Worm (Caenorhabditis elegans) whole organism, young adult: ENCODE data around the gene spp-20.

Experiments used
- B0019.2 ChIP-seq: fragments of 200-800 bp; sonication (Bioruptor generic); conservative IDR thresholded peaks from 2 replicates; pipeline ENCODE4 v1.3.6; 2022; ENCODE audit warnings: missing genetic modification reagents, missing genetic modification characterization, missing compliant biosample characterization
- B0035.1 ChIP-seq: sonication (generic microtip); optimal IDR thresholded peaks from 2 replicates; lab custom pipeline; 2016; ENCODE audit warnings: missing genetic modification characterization, mild to moderate bottlenecking, missing compliant biosample characterization, missing genotype, missing genetic modification reagents
- C17E4.6 ChIP-seq: fragments of 200-800 bp; sonication (Bioruptor generic); IDR thresholded peaks from 2 replicates; pipeline ENCODE4 v1.3.6; 2022; ENCODE audit warnings: missing genetic modification reagents, missing genetic modification characterization, missing compliant biosample characterization
- D2030.7 ChIP-seq: fragments of 200-800 bp; sonication (Bioruptor generic); IDR thresholded peaks from 2 replicates; pipeline ENCODE4 v1.3.6; 2022; ENCODE audit warnings: missing genetic modification reagents, missing genetic modification characterization, missing compliant biosample characterization
- F23B12.7 ChIP-seq: sonication (generic microtip); optimal IDR thresholded peaks from 2 replicates; lab custom pipeline; 2017; ENCODE audit warnings: missing genetic modification characterization, mild to moderate bottlenecking, missing compliant biosample characterization, antibody characterized with exemption, moderate library complexity; ENCODE audit not compliant: insufficient read depth
- F33H1.4 ChIP-seq: fragments of 200-800 bp; sonication (Bioruptor generic); IDR thresholded peaks from 2 replicates; pipeline ENCODE4 v1.3.6; 2022; ENCODE audit warnings: missing genetic modification reagents, missing genetic modification characterization, missing compliant biosample characterization
- F57A8.1 ChIP-seq: fragments of 200-800 bp; sonication (Bioruptor generic); optimal IDR thresholded peaks from 2 replicates; lab custom pipeline; 2018; ENCODE audit warnings: mild to moderate bottlenecking, missing genetic modification characterization, moderate library complexity, missing compliant biosample characterization
- T07F8.4 ChIP-seq: sonication (generic microtip); optimal IDR thresholded peaks from 2 replicates; lab custom pipeline; 2016; ENCODE audit warnings: mild to moderate bottlenecking, missing genetic modification characterization, moderate library complexity, missing compliant biosample characterization
- T26A5.8 ChIP-seq: sonication (generic microtip); optimal IDR thresholded peaks from 2 replicates; lab custom pipeline; 2016; ENCODE audit warnings: missing genetic modification characterization, missing compliant biosample characterization
- Y79H2A.3 ChIP-seq: fragments of 200-800 bp; sonication (Bioruptor generic); conservative IDR thresholded peaks from 2 replicates; pipeline ENCODE4 v1.3.6; 2022; ENCODE audit warnings: missing genetic modification reagents, missing genetic modification characterization, missing compliant biosample characterization
- attf-3 ChIP-seq: fragments of 200-800 bp; sonication (Bioruptor generic); conservative IDR thresholded peaks from 2 replicates; pipeline ENCODE4 v1.3.6; 2022; ENCODE audit warnings: missing genetic modification reagents, missing genetic modification characterization, missing compliant biosample characterization
- cebp-1 ChIP-seq, 2 experiments: fragments of 200-800 bp in 1 of 2; sonication (Bioruptor generic) in 1 of 2; sonication (generic microtip) in 1 of 2; IDR thresholded peaks in 1 of 2; optimal IDR thresholded peaks in 1 of 2; 2 replicates each; pipeline versions ENCODE4 v1.3.6 to Lab custom; 2017 to 2022; ENCODE audit warnings: missing compliant biosample characterization in 2 of 2, missing genetic modification characterization in 2 of 2, mild to moderate bottlenecking in 1 of 2, missing genetic modification reagents in 1 of 2, moderate library complexity in 1 of 2
- ceh-91 ChIP-seq: fragments of 200-800 bp; sonication (Bioruptor generic); IDR thresholded peaks from 2 replicates; pipeline ENCODE4 v1.3.6; 2022; ENCODE audit warnings: missing genetic modification reagents, missing genetic modification characterization, missing compliant biosample characterization
- chd-7 ChIP-seq: sonication (generic microtip); optimal IDR thresholded peaks from 2 replicates; lab custom pipeline; 2016; ENCODE audit warnings: mild to moderate bottlenecking, missing genetic modification characterization, moderate library complexity, missing compliant biosample characterization
- dpff-1 ChIP-seq: sonication (generic microtip); optimal IDR thresholded peaks from 2 replicates; lab custom pipeline; 2017; ENCODE audit warnings: mild to moderate bottlenecking, missing genetic modification characterization, missing compliant biosample characterization
- efl-1 ChIP-seq: fragments of 150-350 bp; optimal IDR thresholded peaks from 2 replicates; lab custom pipeline; 2014; ENCODE audit warnings: missing biosample characterization, missing genetic modification reagents, missing genetic modification characterization
- egl-44 ChIP-seq: fragments of 200-800 bp; sonication (Bioruptor generic); IDR thresholded peaks from 2 replicates; pipeline ENCODE4 v1.3.6; 2022; ENCODE audit warnings: missing genetic modification reagents, missing genetic modification characterization, missing compliant biosample characterization
- ekl-4 ChIP-seq: fragments of 200-800 bp; sonication (Bioruptor generic); IDR thresholded peaks from 2 replicates; pipeline ENCODE4 v1.3.6; 2022; ENCODE audit warnings: missing genetic modification reagents, missing genetic modification characterization, missing compliant biosample characterization
- ets-4 ChIP-seq: fragments of 200-800 bp; sonication (Bioruptor generic); optimal IDR thresholded peaks from 2 replicates; lab custom pipeline; 2018; ENCODE audit warnings: mild to moderate bottlenecking, missing genetic modification characterization, missing compliant biosample characterization
- him-1 ChIP-seq: sonication (generic microtip); optimal IDR thresholded peaks from 2 replicates; lab custom pipeline; 2016; ENCODE audit warnings: missing genotype, missing genetic modification reagents, missing genetic modification characterization, missing compliant biosample characterization
- hlh-12 ChIP-seq: sonication (generic microtip); optimal IDR thresholded peaks from 2 replicates; lab custom pipeline; 2016; ENCODE audit warnings: missing genetic modification characterization, missing compliant biosample characterization
- hmg-1.2 ChIP-seq: fragments of 200-800 bp; sonication (Bioruptor generic); IDR thresholded peaks from 2 replicates; pipeline ENCODE4 v1.3.6; 2022; ENCODE audit warnings: missing genetic modification reagents, missing genetic modification characterization, missing compliant biosample characterization
- hmg-20 ChIP-seq: fragments of 200-800 bp; sonication (Bioruptor generic); IDR thresholded peaks from 2 replicates; pipeline ENCODE4 v1.3.6; 2022; ENCODE audit warnings: missing genetic modification reagents, missing genetic modification characterization, missing compliant biosample characterization
- lag-1 ChIP-seq: fragments of 200-800 bp; sonication (Bioruptor generic); IDR thresholded peaks from 2 replicates; pipeline ENCODE4 v1.3.6; 2022; ENCODE audit warnings: missing genetic modification reagents, missing genetic modification characterization, missing compliant biosample characterization
- let-607 ChIP-seq, 2 experiments: fragments of 200-800 bp in 1 of 2; sonication (Bioruptor generic) in 1 of 2; sonication (generic microtip) in 1 of 2; optimal IDR thresholded peaks; 2 replicates each; lab custom pipeline; 2016 to 2018; ENCODE audit warnings: mild to moderate bottlenecking in 2 of 2, missing compliant biosample characterization in 2 of 2, missing genetic modification characterization in 2 of 2, moderate library complexity in 2 of 2, missing genotype in 1 of 2
- lin-35 ChIP-seq, 3 experiments: fragments of 150-350 bp in 2 of 3; sonication (generic microtip) in 1 of 3; optimal IDR thresholded peaks; 2 replicates each; lab custom pipeline; 2014 to 2018; ENCODE audit warnings: missing biosample characterization in 3 of 3, missing genetic modification characterization in 3 of 3, missing genetic modification reagents in 3 of 3
- lin-40 ChIP-seq: sonication (generic microtip); optimal IDR thresholded peaks from 2 replicates; lab custom pipeline; 2016; ENCODE audit warnings: missing genetic modification characterization, mild to moderate bottlenecking, missing compliant biosample characterization, missing genotype, missing genetic modification reagents
- lin-54 ChIP-seq: fragments of 200-800 bp; sonication (Bioruptor generic); optimal IDR thresholded peaks from 2 replicates; lab custom pipeline; 2018; ENCODE audit warnings: mild to moderate bottlenecking, missing genetic modification characterization, missing compliant biosample characterization
- lsl-1 ChIP-seq: fragments of 200-800 bp; sonication (Bioruptor generic); optimal IDR thresholded peaks from 2 replicates; lab custom pipeline; 2018; ENCODE audit warnings: mild to moderate bottlenecking, missing genetic modification characterization, moderate library complexity, missing compliant biosample characterization
- madf-10 ChIP-seq: sonication (generic microtip); optimal IDR thresholded peaks from 2 replicates; lab custom pipeline; 2016; ENCODE audit warnings: mild to moderate bottlenecking, missing genetic modification characterization, missing compliant biosample characterization
- mcd-1 ChIP-seq: fragments of 200-800 bp; sonication (Bioruptor generic); IDR thresholded peaks from 2 replicates; pipeline ENCODE4 v1.3.6; 2022; ENCODE audit warnings: missing genetic modification reagents, missing genetic modification characterization, missing compliant biosample characterization
- mes-4 ChIP-seq: sonication (generic microtip); optimal IDR thresholded peaks from 2 replicates; lab custom pipeline; 2016; ENCODE audit warnings: missing genotype, missing genetic modification characterization, missing compliant biosample characterization
- mxl-1 ChIP-seq: sonication (generic microtip); optimal IDR thresholded peaks from 2 replicates; lab custom pipeline; 2016; ENCODE audit warnings: missing genetic modification characterization, missing compliant biosample characterization
- pbrm-1 ChIP-seq: fragments of 200-800 bp; sonication (Bioruptor generic); IDR thresholded peaks from 2 replicates; pipeline ENCODE4 v1.3.6; 2022; ENCODE audit warnings: missing genetic modification reagents, missing genetic modification characterization, missing compliant biosample characterization
- rcor-1 ChIP-seq: fragments of 200-800 bp; sonication (Bioruptor generic); IDR thresholded peaks from 2 replicates; pipeline ENCODE4 v1.3.6; 2022; ENCODE audit warnings: missing genetic modification reagents, missing genetic modification characterization, missing compliant biosample characterization
- rec-8 ChIP-seq, 2 experiments: sonication (generic microtip); optimal IDR thresholded peaks; 2 replicates each; lab custom pipeline; 2016; ENCODE audit warnings: mild to moderate bottlenecking in 2 of 2, missing genetic modification characterization in 2 of 2, missing genetic modification reagents in 2 of 2, missing genotype in 2 of 2, missing biosample characterization in 1 of 2, missing compliant biosample characterization in 1 of 2, moderate library complexity in 1 of 2
- repo-1 ChIP-seq: sonication (generic microtip); optimal IDR thresholded peaks from 2 replicates; lab custom pipeline; 2017; ENCODE audit warnings: mild to moderate bottlenecking, missing genetic modification characterization, missing compliant biosample characterization
- rpc-1 ChIP-seq, 2 experiments: fragments of 150-350 bp in 1 of 2; sonication (generic microtip) in 1 of 2; optimal IDR thresholded peaks; 2 replicates each; lab custom pipeline; 2014 to 2018; ENCODE audit warnings: missing biosample characterization in 1 of 2, missing genetic modification characterization in 1 of 2, missing genetic modification reagents in 1 of 2, missing genotype in 1 of 2
- tbp1 ChIP-seq: fragments of 200-800 bp; sonication (Bioruptor generic); optimal IDR thresholded peaks from 2 replicates; lab custom pipeline; 2018; ENCODE audit warnings: mild to moderate bottlenecking, missing genetic modification characterization, missing compliant biosample characterization
- unc-130 ChIP-seq: sonication (generic microtip); optimal IDR thresholded peaks from 2 replicates; lab custom pipeline; 2016; ENCODE audit warnings: missing genetic modification reagents, missing genetic modification characterization, missing compliant biosample characterization
- unc-62 ChIP-seq: fragments of 150-350 bp; optimal IDR thresholded peaks from 2 replicates; lab custom pipeline; 2014; ENCODE audit warnings: missing biosample characterization, missing genetic modification reagents, missing genetic modification characterization
- xnd-1 ChIP-seq: sonication (generic microtip); optimal IDR thresholded peaks from 2 replicates; lab custom pipeline; 2016; ENCODE audit warnings: missing genotype, missing genetic modification reagents, missing genetic modification characterization, missing compliant biosample characterization
- zim-3 ChIP-seq: sonication (generic microtip); optimal IDR thresholded peaks from 2 replicates; lab custom pipeline; 2017; ENCODE audit warnings: mild to moderate bottlenecking, missing genetic modification characterization, moderate library complexity, missing compliant biosample characterization
- ztf-26 ChIP-seq: sonication (generic microtip); optimal IDR thresholded peaks from 2 replicates; lab custom pipeline; 2017; ENCODE audit warnings: missing genetic modification characterization, missing compliant biosample characterization
- ztf-28 ChIP-seq: fragments of 200-800 bp; sonication (Bioruptor generic); IDR thresholded peaks from 2 replicates; pipeline ENCODE4 v1.3.6; 2022; ENCODE audit warnings: missing genetic modification reagents, missing genetic modification characterization, missing compliant biosample characterization
- ztf-3 ChIP-seq: fragments of 200-800 bp; sonication (Bioruptor generic); optimal IDR thresholded peaks from 2 replicates; lab custom pipeline; 2018; ENCODE audit warnings: mild to moderate bottlenecking, missing genetic modification characterization, missing compliant biosample characterization

spp-20 gene

DNA sequence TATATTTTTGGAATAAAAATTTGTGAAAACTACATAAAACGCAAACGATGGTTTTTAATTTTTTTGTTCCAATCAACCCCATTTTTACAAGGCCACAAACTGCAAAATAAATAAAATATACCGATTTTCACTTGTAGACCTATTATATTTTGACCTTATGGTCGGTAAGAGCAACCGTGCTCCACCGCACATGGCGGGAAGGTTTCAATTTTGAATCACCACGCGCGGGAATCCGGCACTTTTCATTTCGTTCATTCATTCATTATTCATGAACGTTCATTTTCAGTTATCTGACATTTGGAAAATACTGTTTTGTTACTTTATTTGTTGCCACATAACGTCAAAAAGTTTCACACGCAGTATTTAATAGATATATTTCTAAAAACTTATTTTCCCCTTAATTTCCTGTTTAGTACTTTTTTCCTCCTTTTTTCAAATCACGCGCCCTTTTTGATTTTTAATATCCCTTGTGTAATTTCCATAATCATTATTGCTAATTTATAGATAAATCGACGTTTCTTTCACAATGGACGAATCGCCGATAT, 35.8 kb upstream of the spp-20 start, which contains the start of gene hcp-1 (continued):
- TF ChIP-seq zim-3 (no peak), ekl-4 (GFP tag; lab: Robert Waterston, UW) (peak; percentile 90), dpff-1 (no peak), unc-130 (GFP tag; lab: Kevin White, UChicago) (peak; percentile 86), T26A5.8 (no peak), cebp-1 (GFP tag; IDR thresholded peaks at IDR 0.05; lab: Robert Waterston, UW) (no peak), cebp-1 (tag; optimal IDR thresholded peaks at IDR 0.05; lab: Kevin White, UChicago) (no peak), madf-10 (tag; lab: Kevin White, UChicago) (no peak), mcd-1 (GFP tag; lab: Robert Waterston, UW) (peak; percentile 95), ztf-26 (no peak), F57A8.1 (GFP tag; lab: Kevin White, UChicago) (no peak), F23B12.7 (tag; lab: Kevin White, UChicago) (peak; percentile 58), F33H1.4 (peak; percentile 89), ceh-91 (GFP tag; lab: Robert Waterston, UW) (peak; percentile 99), B0035.1 (tag; lab: Kevin White, UChicago) (no peak), ztf-28 (GFP tag; lab: Robert Waterston, UW) (peak; percentile 89), let-607 (tag; optimal IDR thresholded peaks at IDR 0.05; lab: Kevin White, UChicago) (no peak), ets-4 (GFP tag; lab: Kevin White, UChicago) (no peak), attf-3 (GFP tag; lab: Robert Waterston, UW) (peak; percentile 70), repo-1 (tag; lab: Kevin White, UChicago) (no peak), lsl-1 (GFP tag; lab: Kevin White, UChicago) (peak; percentile 94), chd-7 (tag; lab: Kevin White, UChicago) (no peak), unc-62 (no peak), ztf-3 (GFP tag; lab: Kevin White, UChicago) (no peak), lin-35 (GFP tag; optimal IDR thresholded peaks at IDR 0.05; lab: Kevin White, UChicago) (peak; percentile 61 to 86 (median 83)), rec-8 (tag; optimal IDR thresholded peaks at IDR 0.05; lab: Kevin White, UChicago) (no peak), lin-40 (tag; lab: Kevin White, UChicago) (no peak), pbrm-1 (GFP tag; lab: Robert Waterston, UW) (peak; percentile 78), efl-1 (GFP tag; lab: Kevin White, UChicago) (peak; percentile 100), C17E4.6 (GFP tag; lab: Robert Waterston, UW) (peak; percentile 84; the same call in 1 of the 2 replicates), mxl-1 (tag; lab: Kevin White, UChicago) (no peak), egl-44 (GFP tag; lab: Robert Waterston, UW) (no peak), T07F8.4 (tag; lab: Kevin White, UChicago) (no peak), him-1 (tag; lab: Kevin White, UChicago) (peak; percentile 70)

DNA sequence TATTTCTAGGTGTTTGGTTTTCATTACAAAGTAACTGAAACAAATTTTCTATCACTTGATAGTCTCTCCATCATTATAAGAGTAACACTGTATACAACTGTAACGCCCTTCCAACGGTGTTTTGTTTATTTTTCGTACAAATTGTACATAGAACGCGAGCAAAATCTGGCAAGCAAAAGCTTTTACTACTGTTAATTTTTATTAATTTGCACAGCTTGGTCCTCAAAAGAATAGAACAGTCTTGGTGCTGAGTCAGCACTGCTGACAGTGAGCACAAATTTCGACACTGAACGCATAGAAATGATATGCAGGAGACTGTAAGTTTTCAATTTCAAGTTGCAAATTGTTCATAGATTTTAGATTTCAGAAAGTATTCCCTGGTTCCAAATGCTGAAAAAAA, 32.3 kb upstream of the spp-20 start, which contains the start of gene ZK1055.2:
Gene ZK1055.2, plus strand, starts transcription at position 301 of the 400 bp plus-strand sequence.
- TF ChIP-seq mcd-1 (GFP tag; lab: Robert Waterston, UW), result no peak
- no peak for TF ChIP-seq hmg-1.2 (GFP tag; lab: Robert Waterston, UW)
- TF ChIP-seq unc-130 (GFP tag; lab: Kevin White, UChicago), result no peak
- TF ChIP-seq lin-54 (GFP tag; lab: Kevin White, UChicago), result no peak
- no peak for TF ChIP-seq Y79H2A.3
- TF ChIP-seq mxl-1 (tag; lab: Kevin White, UChicago), result no peak
- no peak for TF ChIP-seq hlh-12 (tag; lab: Kevin White, UChicago)
- no peak for TF ChIP-seq xnd-1
- TF ChIP-seq D2030.7 (GFP tag; lab: Robert Waterston, UW), result no peak
- TF ChIP-seq efl-1 (GFP tag; lab: Kevin White, UChicago), result no peak
- TF ChIP-seq lsl-1 (GFP tag; lab: Kevin White, UChicago), result no peak
- no peak for TF ChIP-seq rpc-1 (optimal IDR thresholded peaks at IDR 0.05; lab: Kevin White, UChicago)
- TF ChIP-seq rpc-1 (tag; optimal IDR thresholded peaks at IDR 0.05; lab: Kevin White, UChicago), result no peak
- TF ChIP-seq B0019.2 (GFP tag; lab: Robert Waterston, UW), result no peak
- no peak for TF ChIP-seq tbp1 (GFP tag; lab: Kevin White, UChicago)
- no peak for TF ChIP-seq mes-4 (tag; lab: Kevin White, UChicago)
- no peak for TF ChIP-seq hmg-20 (GFP tag; lab: Robert Waterston, UW)
- no peak for TF ChIP-seq ets-4 (GFP tag; lab: Kevin White, UChicago)
- no peak for TF ChIP-seq lag-1 (GFP tag; lab: Robert Waterston, UW)
- no peak for TF ChIP-seq rcor-1 (GFP tag; lab: Robert Waterston, UW)
- TF ChIP-seq, all 124 proteins: peak for 0
